Fruit fly (Drosophila melanogaster) whole organism, embryonic: Measurements from ENCODE around the gene CG6983.
A peak's percentile ranks its signal among the peaks of the same experiment; 100 is the strongest.

ENCODE experiments used
- Adf1 ChIP-seq: fragments of 200-800 bp; sonication (Bioruptor generic); IDR thresholded peaks from 2 replicates; pipeline ENCODE4 v1.3.6; 2022; ENCODE audit warnings: missing biosample characterization, missing genetic modification characterization
- Aef1 ChIP-seq: fragments of 200-800 bp; sonication (Bioruptor generic); IDR thresholded peaks from 3 replicates; pipeline ENCODE4 v1.3.6; 2022; ENCODE audit warnings: missing biosample characterization, missing genetic modification characterization
- B-H2 ChIP-seq: fragments of 200-800 bp; sonication (Bioruptor generic); optimal IDR thresholded peaks from 2 replicates; lab custom pipeline; 2018; ENCODE audit warnings: missing biosample characterization, mild to moderate bottlenecking, missing genetic modification characterization
- Bgb ChIP-seq: fragments of 200-800 bp; sonication (Bioruptor generic); IDR thresholded peaks from 2 replicates; pipeline ENCODE4 v1.3.6; 2022; ENCODE audit warnings: missing biosample characterization, missing genetic modification characterization; ENCODE audit not compliant: partially characterized antibody
- BtbVII ChIP-seq: fragments of 200-800 bp; sonication (Bioruptor generic); optimal IDR thresholded peaks from 3 replicates; lab custom pipeline; 2017; ENCODE audit warnings: missing biosample characterization, mild to moderate bottlenecking, missing genetic modification characterization
- CG10321 ChIP-seq: fragments of 200-800 bp; sonication (Bioruptor generic); IDR thresholded peaks from 2 replicates; pipeline ENCODE4 v1.3.6; 2022; ENCODE audit warnings: missing biosample characterization, missing genetic modification characterization
- CG10654 ChIP-seq: fragments of 200-800 bp; sonication (Bioruptor generic); optimal IDR thresholded peaks from 2 replicates; lab custom pipeline; 2016; ENCODE audit warnings: missing biosample characterization, missing genetic modification characterization
- CG12236 ChIP-seq: fragments of 200-800 bp; sonication (Bioruptor generic); optimal IDR thresholded peaks from 2 replicates; lab custom pipeline; 2016; ENCODE audit warnings: missing biosample characterization, missing genetic modification characterization
- CG12299 ChIP-seq: fragments of 200-800 bp; sonication (Bioruptor generic); optimal IDR thresholded peaks from 2 replicates; lab custom pipeline; 2018; ENCODE audit warnings: missing biosample characterization, mild to moderate bottlenecking, missing genetic modification characterization
- CG15514 ChIP-seq: fragments of 200-800 bp; sonication (Bioruptor generic); optimal IDR thresholded peaks from 3 replicates; lab custom pipeline; 2017; ENCODE audit warnings: missing biosample characterization, missing genetic modification characterization, mild to moderate bottlenecking, moderate library complexity, missing genetic modification reagents
- CG17328 ChIP-seq: fragments of 200-800 bp; sonication (Bioruptor generic); IDR thresholded peaks from 2 replicates; pipeline ENCODE4 v1.3.6; 2022; ENCODE audit warnings: missing biosample characterization, missing genetic modification characterization
- CG17912 ChIP-seq: fragments of 200-800 bp; sonication (Bioruptor generic); optimal IDR thresholded peaks from 2 replicates; lab custom pipeline; 2018; ENCODE audit warnings: missing biosample characterization, mild to moderate bottlenecking, missing genetic modification characterization
- CG1832 ChIP-seq: fragments of 200-800 bp; sonication (Bioruptor generic); optimal IDR thresholded peaks from 2 replicates; lab custom pipeline; 2017; ENCODE audit warnings: missing biosample characterization, mild to moderate bottlenecking, missing genetic modification characterization, inconsistent platforms
- CG18764 ChIP-seq: fragments of 200-800 bp; sonication (Bioruptor generic); optimal IDR thresholded peaks from 3 replicates; lab custom pipeline; 2016; ENCODE audit warnings: missing biosample characterization, missing genetic modification characterization
- CG30403 ChIP-seq: fragments of 200-800 bp; sonication (Bioruptor generic); optimal IDR thresholded peaks from 3 replicates; lab custom pipeline; 2016; ENCODE audit warnings: missing biosample characterization, missing genetic modification characterization
- CG31388 ChIP-seq: fragments of 200-800 bp; sonication (Bioruptor generic); optimal IDR thresholded peaks from 2 replicates; lab custom pipeline; 2016; ENCODE audit warnings: missing biosample characterization, missing genetic modification characterization
- CG3163 ChIP-seq: fragments of 200-800 bp; sonication (Bioruptor generic); optimal IDR thresholded peaks from 3 replicates; lab custom pipeline; 2016; ENCODE audit warnings: missing biosample characterization, missing genetic modification characterization
- CG34224 ChIP-seq: fragments of 200-800 bp; sonication (Bioruptor generic); IDR thresholded peaks from 3 replicates; pipeline ENCODE4 v1.3.6; 2022; ENCODE audit warnings: missing biosample characterization, missing genetic modification characterization; ENCODE audit not compliant: partially characterized antibody
- CG4820 ChIP-seq: fragments of 200-800 bp; sonication (Bioruptor generic); optimal IDR thresholded peaks from 3 replicates; lab custom pipeline; 2016; ENCODE audit warnings: missing biosample characterization, missing genetic modification characterization
- CG6254 ChIP-seq: fragments of 200-800 bp; sonication (Bioruptor generic); optimal IDR thresholded peaks from 3 replicates; lab custom pipeline; 2017; ENCODE audit warnings: mild to moderate bottlenecking, missing biosample characterization, missing genetic modification reagents, missing genetic modification characterization
- CG6854 ChIP-seq: fragments of 200-800 bp; sonication (Bioruptor generic); optimal IDR thresholded peaks from 3 replicates; lab custom pipeline; 2017; ENCODE audit warnings: missing biosample characterization, mild to moderate bottlenecking, missing genetic modification characterization
- CG7745 ChIP-seq: fragments of 200-800 bp; sonication (Bioruptor generic); optimal IDR thresholded peaks from 2 replicates; lab custom pipeline; 2018; ENCODE audit warnings: missing biosample characterization, mild to moderate bottlenecking, missing genetic modification characterization, moderate library complexity
- CG9727 ChIP-seq: fragments of 200-800 bp; sonication (Bioruptor generic); optimal IDR thresholded peaks from 3 replicates; lab custom pipeline; 2017; ENCODE audit warnings: missing biosample characterization, mild to moderate bottlenecking, missing genetic modification characterization
- CG9932 ChIP-seq: fragments of 200-800 bp; sonication (Bioruptor generic); IDR thresholded peaks from 2 replicates; pipeline ENCODE4 v1.3.6; 2022; ENCODE audit warnings: missing biosample characterization, missing genetic modification characterization
- Dref ChIP-seq: fragments of 200-800 bp; sonication (Bioruptor generic); IDR thresholded peaks from 2 replicates; pipeline ENCODE4 v1.3.6; 2022; ENCODE audit warnings: missing biosample characterization, missing genetic modification characterization
- Drgx ChIP-seq: fragments of 200-800 bp; sonication (Bioruptor generic); IDR thresholded peaks from 2 replicates; pipeline ENCODE4 v1.3.6; 2022; ENCODE audit warnings: missing biosample characterization, missing genetic modification characterization
- Ets97D ChIP-seq: fragments of 200-800 bp; sonication (Bioruptor generic); optimal IDR thresholded peaks from 3 replicates; lab custom pipeline; 2016; ENCODE audit warnings: missing biosample characterization, missing genetic modification characterization
- H2.0 ChIP-seq: fragments of 200-800 bp; sonication (Bioruptor generic); IDR thresholded peaks from 2 replicates; pipeline ENCODE4 v1.3.6; 2022; ENCODE audit warnings: missing biosample characterization, missing genetic modification characterization
- Hr78 ChIP-seq, 2 experiments: fragments of 200-800 bp in 1 of 2; fragments of >200 bp in 1 of 2; sonication (Bioruptor generic) in 1 of 2; optimal IDR thresholded peaks; 2 replicates each; lab custom pipeline; 2017 to 2019; ENCODE audit warnings: missing biosample characterization in 2 of 2, missing genetic modification characterization in 2 of 2, mild to moderate bottlenecking in 1 of 2, moderate library complexity in 1 of 2
- Oaz ChIP-seq: fragments of 200-800 bp; sonication (Bioruptor generic); IDR thresholded peaks from 2 replicates; pipeline ENCODE4 v1.3.6; 2022; ENCODE audit warnings: missing biosample characterization, missing genetic modification characterization
- Ssrp ChIP-seq: fragments of 200-800 bp; sonication (Bioruptor generic); optimal IDR thresholded peaks from 2 replicates; lab custom pipeline; 2018; ENCODE audit warnings: missing biosample characterization, mild to moderate bottlenecking, missing genetic modification characterization, moderate library complexity
- Taf1 ChIP-seq: fragments of 200-800 bp; sonication (Bioruptor generic); IDR thresholded peaks from 2 replicates; pipeline ENCODE4 v1.3.6; 2022; ENCODE audit warnings: missing biosample characterization, missing genetic modification characterization
- Xrp1 ChIP-seq: fragments of 200-800 bp; sonication (Bioruptor generic); IDR thresholded peaks from 2 replicates; pipeline ENCODE4 v1.3.6; 2022; ENCODE audit warnings: missing biosample characterization, missing genetic modification characterization
- ap ChIP-seq: fragments of 200-800 bp; sonication (Bioruptor generic); IDR thresholded peaks from 2 replicates; pipeline ENCODE4 v1.3.6; 2022; ENCODE audit warnings: missing biosample characterization, missing genetic modification characterization
- bab2 ChIP-seq: fragments of 200-800 bp; sonication (Bioruptor generic); optimal IDR thresholded peaks from 2 replicates; lab custom pipeline; 2016; ENCODE audit warnings: missing biosample characterization, missing genetic modification characterization
- cad ChIP-seq: fragments of >200 bp; optimal IDR thresholded peaks from 2 replicates; lab custom pipeline; 2017; ENCODE audit warnings: missing biosample characterization, missing genetic modification characterization
- chm ChIP-seq: fragments of 200-800 bp; sonication (Bioruptor generic); IDR thresholded peaks from 2 replicates; pipeline ENCODE4 v1.3.6; 2022; ENCODE audit warnings: missing biosample characterization, missing genetic modification characterization
- ems ChIP-seq: fragments of 200-800 bp; sonication (Bioruptor generic); optimal IDR thresholded peaks from 3 replicates; lab custom pipeline; 2016; ENCODE audit warnings: missing biosample characterization, missing genetic modification characterization
- eve ChIP-seq, 2 experiments: fragments of >200 bp; optimal IDR thresholded peaks; 2 replicates each; lab custom pipeline; 2017; ENCODE audit warnings: missing biosample characterization in 2 of 2, missing genetic modification characterization in 2 of 2
- ftz-f1 ChIP-seq: fragments of 200-800 bp; sonication (Bioruptor generic); optimal IDR thresholded peaks from 2 replicates; lab custom pipeline; 2016; ENCODE audit warnings: missing biosample characterization, missing genetic modification characterization
- gce ChIP-seq: fragments of 200-800 bp; sonication (Bioruptor generic); IDR thresholded peaks from 3 replicates; pipeline ENCODE4 v1.3.6; 2022; ENCODE audit warnings: missing biosample characterization, missing genetic modification characterization
- grau ChIP-seq: fragments of 200-800 bp; optimal IDR thresholded peaks from 3 replicates; lab custom pipeline; 2019; ENCODE audit warnings: missing biosample characterization, mild to moderate bottlenecking, missing genetic modification characterization, moderate library complexity
- hkb ChIP-seq, 2 experiments: fragments of 200-800 bp in 1 of 2; fragments of >200 bp in 1 of 2; sonication (Bioruptor generic) in 1 of 2; IDR thresholded peaks in 1 of 2; optimal IDR thresholded peaks in 1 of 2; 2 replicates each; pipeline versions ENCODE4 v1.3.6 to Lab custom; 2017 to 2022; ENCODE audit warnings: missing biosample characterization in 1 of 2, missing genetic modification characterization in 1 of 2
- hth ChIP-seq: fragments of >200 bp; optimal IDR thresholded peaks from 2 replicates; lab custom pipeline; 2017; ENCODE audit warnings: inconsistent platforms
- jigr1 ChIP-seq: fragments of 200-800 bp; sonication (Bioruptor generic); IDR thresholded peaks from 3 replicates; pipeline ENCODE4 v1.3.6; 2022; ENCODE audit warnings: missing biosample characterization, missing genetic modification characterization
- rib ChIP-seq: fragments of 200-800 bp; sonication (Bioruptor generic); IDR thresholded peaks from 2 replicates; pipeline ENCODE4 v1.3.6; 2022; ENCODE audit warnings: missing biosample characterization, missing genetic modification characterization
- so ChIP-seq: fragments of 200-800 bp; sonication (Bioruptor generic); IDR thresholded peaks from 3 replicates; pipeline ENCODE4 v1.3.6; 2022; ENCODE audit warnings: missing biosample characterization, missing genetic modification characterization
- ttk ChIP-seq: fragments of 200-800 bp; sonication (Bioruptor generic); IDR thresholded peaks from 2 replicates; pipeline ENCODE4 v2.1.2; 2022; ENCODE audit warnings: missing biosample characterization, missing genetic modification characterization
- vfl ChIP-seq: fragments of 200-800 bp; sonication (Bioruptor generic); optimal IDR thresholded peaks from 2 replicates; lab custom pipeline; 2016; ENCODE audit warnings: missing biosample characterization, missing genetic modification characterization
- z ChIP-seq: fragments of 200-800 bp; sonication (Bioruptor generic); IDR thresholded peaks from 3 replicates; pipeline ENCODE4 v1.3.6; 2022; ENCODE audit warnings: missing biosample characterization, missing genetic modification characterization

Gene CG6983

dm6 chr3L:8441745-8442575, 7.2 kb downstream of the CG6983 start, which contains the start of gene Unr (continued):
- TF ChIP-seq Bgb, result no peak
- TF ChIP-seq CG3163 (GFP tag; lab: Kevin White, UChicago), result peak; percentile 62
- peak; percentile 74 for TF ChIP-seq grau (tag; lab: Kevin White, UChicago)
- peak; percentile 82 for TF ChIP-seq Xrp1 (GFP tag; lab: Robert Waterston, UW)
- peak; percentile 80 for TF ChIP-seq CG17328 (GFP tag; lab: Robert Waterston, UW)
- TF ChIP-seq CG9727 (GFP tag; lab: Kevin White, UChicago), result peak; percentile 83
- TF ChIP-seq CG7745 (tag; lab: Kevin White, UChicago), result no peak
- TF ChIP-seq chm, result peak; percentile 88
- TF ChIP-seq CG9932 (GFP tag; lab: Robert Waterston, UW), result peak; percentile 89
- TF ChIP-seq rib (GFP tag; lab: Robert Waterston, UW), result peak; percentile 71
- peak; percentile 80 for TF ChIP-seq H2.0 (GFP tag; lab: Robert Waterston, UW)
- peak; percentile 70 for TF ChIP-seq ap
- peak; percentile 27; the same call in 1 of the 2 replicates for TF ChIP-seq CG10321
- TF ChIP-seq CG10654 (GFP tag; lab: Kevin White, UChicago), result peak; percentile 74
- peak; percentile 34 for TF ChIP-seq CG18764
- TF ChIP-seq Taf1 (GFP tag; lab: Robert Waterston, UW), result peak; percentile 74; the same call in 1 of the 2 replicates
- TF ChIP-seq gce (GFP tag; lab: Robert Waterston, UW), result peak; percentile 74; the same call in 2 of the 3 replicates
- TF ChIP-seq eve (GFP tag; optimal IDR thresholded peaks at IDR 0.05; lab: Kevin White, UChicago), result no peak
- TF ChIP-seq Oaz (GFP tag; lab: Robert Waterston, UW), result no peak
- TF ChIP-seq CG4820 (GFP tag; lab: Kevin White, UChicago), result peak; percentile 63
- no peak for TF ChIP-seq CG1832 (GFP tag; lab: Kevin White, UChicago)
- TF ChIP-seq B-H2 (GFP tag; lab: Kevin White, UChicago), result peak; percentile 91
- TF ChIP-seq ftz-f1 (GFP tag; lab: Kevin White, UChicago), result peak; percentile 48
- peak; percentile 77 for TF ChIP-seq CG15514
- peak; percentile 68 for TF ChIP-seq Adf1 (GFP tag; lab: Robert Waterston, UW)
- peak; percentile 35 for TF ChIP-seq BtbVII (GFP tag; lab: Kevin White, UChicago)
- peak; percentile 32 for TF ChIP-seq CG6254 (GFP tag; lab: Kevin White, UChicago)
- peak; percentile 74 for TF ChIP-seq Aef1
- TF ChIP-seq jigr1 (GFP tag; lab: Robert Waterston, UW), result no peak
- no peak for TF ChIP-seq z (GFP tag; lab: Robert Waterston, UW)
- no peak for TF ChIP-seq Hr78 (GFP tag; optimal IDR thresholded peaks at IDR 0.05; lab: Kevin White, UChicago)
- TF ChIP-seq bab2, result peak; percentile 88
- TF ChIP-seq so (GFP tag; lab: Robert Waterston, UW), result peak; percentile 68; the same call in 2 of the 3 replicates
- no peak for TF ChIP-seq CG31388 (GFP tag; lab: Kevin White, UChicago)
- TF ChIP-seq hth (lab: Kevin White, UChicago), result no peak
- TF ChIP-seq Dref, result no peak
- TF ChIP-seq Drgx (GFP tag; lab: Robert Waterston, UW), result peak; percentile 68
- peak; percentile 50; the same call in 1 of the 2 replicates for TF ChIP-seq ttk
- TF ChIP-seq hkb (optimal IDR thresholded peaks at IDR 0.05; lab: Kevin White, UChicago), result no peak
- peak; percentile 71 for TF ChIP-seq hkb (GFP tag; IDR thresholded peaks at IDR 0.05; lab: Robert Waterston, UW)
- TF ChIP-seq Ets97D, result peak; percentile 83
- TF ChIP-seq CG12236 (GFP tag; lab: Kevin White, UChicago), result peak; percentile 32
- peak; percentile 38 for TF ChIP-seq Ssrp
- TF ChIP-seq ems (GFP tag; lab: Kevin White, UChicago), result peak; percentile 78
- no peak for TF ChIP-seq cad (GFP tag; lab: Kevin White, UChicago)
- peak; percentile 67 for TF ChIP-seq vfl (GFP tag; lab: Kevin White, UChicago)
- peak; percentile 81 for TF ChIP-seq CG12299
- TF ChIP-seq CG17912 (GFP tag; lab: Kevin White, UChicago), result peak; percentile 75
- TF ChIP-seq CG34224 (GFP tag; lab: Robert Waterston, UW), result no peak
- peak; percentile 87 for TF ChIP-seq CG30403 (GFP tag; lab: Kevin White, UChicago)
- TF ChIP-seq CG6854, result peak; percentile 65
